Worm (Caenorhabditis elegans): ENCODE results near the gene cal-2.

Gene cal-2

ce11 chrII:9001743-9002222, 41.3 kb downstream of the cal-2 start, which contains the start of gene F44G4.6:
F44G4.6 (minus strand) TSS chrII:9001793.
- TF ChIP-seq ccch-3 (GFP tag; optimal IDR thresholded peaks at IDR 0.05) (no peak), somi-1 (GFP tag; optimal IDR thresholded peaks at IDR 0.05) (no peak), nfyb-1 (GFP tag; IDR thresholded peaks at IDR 0.05) (no peak), ceh-91 (GFP tag; IDR thresholded peaks at IDR 0.05) (no peak), nhr-27 (tag; optimal IDR thresholded peaks at IDR 0.05) (no peak), unc-62 (GFP tag; optimal IDR thresholded peaks at IDR 0.05) (no peak), Y95B8A.8 (GFP tag; IDR thresholded peaks at IDR 0.05) (no peak), snpc-1.3 (tag; optimal IDR thresholded peaks at IDR 0.05; ENCODE audit: insufficient read depth) (no peak), F33H1.4 (GFP tag; IDR thresholded peaks at IDR 0.05) (no peak), Y67H2A.10 (GFP tag; conservative IDR thresholded peaks at IDR 0.05) (no peak), egrh-3 (GFP tag; IDR thresholded peaks at IDR 0.05) (no peak), attf-3 (GFP tag; conservative IDR thresholded peaks at IDR 0.05) (no peak), ztf-28 (GFP tag; IDR thresholded peaks at IDR 0.05) (no peak), bed-2 (GFP tag; IDR thresholded peaks at IDR 0.05) (no peak), B0336.3 (GFP tag; IDR thresholded peaks at IDR 0.05) (no peak), zim-3 (tag; optimal IDR thresholded peaks at IDR 0.05) (no peak), C06A6.2 (GFP tag; conservative IDR thresholded peaks at IDR 0.05) (no peak), F57A8.1 (GFP tag; optimal IDR thresholded peaks at IDR 0.05) (no peak), madf-3 (GFP tag; IDR thresholded peaks at IDR 0.05) (no peak), nhr-179 (tag; optimal IDR thresholded peaks at IDR 0.05) (no peak)

- TF ChIP-seq F23B12.7 (tag; optimal IDR thresholded peaks at IDR 0.05; ENCODE audit: insufficient read depth): no peak
- TF ChIP-seq attf-6 (GFP tag; IDR thresholded peaks at IDR 0.05): no peak
- TF ChIP-seq rec-8 (tag; optimal IDR thresholded peaks at IDR 0.05): no peak
- no peak for TF ChIP-seq efl-1 (GFP tag; optimal IDR thresholded peaks at IDR 0.05)
- TF ChIP-seq K11D2.4 (GFP tag; IDR thresholded peaks at IDR 0.05): no peak
- no peak for TF ChIP-seq C17E4.6 (GFP tag; IDR thresholded peaks at IDR 0.05)
- no peak for TF ChIP-seq lir-1 (GFP tag; conservative IDR thresholded peaks at IDR 0.05)
- TF ChIP-seq hmg-20 (GFP tag; IDR thresholded peaks at IDR 0.05): no peak
- TF ChIP-seq mel-28 (tag; optimal IDR thresholded peaks at IDR 0.05; ENCODE audit: borderline replicate concordance): no peak
- TF ChIP-seq ekl-4 (GFP tag; IDR thresholded peaks at IDR 0.05): no peak
- TF ChIP-seq F52B5.7 (tag; optimal IDR thresholded peaks at IDR 0.05): no peak
- no peak for TF ChIP-seq fkh-3 (tag; optimal IDR thresholded peaks at IDR 0.05)
Observed at ce11 chrII:9005067-9005466, 44.6 kb downstream of the cal-2 start, which contains the start of gene F44G4.7. F44G4.7 (minus strand) TSS chrII:9005167.

ce11 chrII:9007741-9008140, 47.2 kb downstream of the cal-2 start:
- TF ChIP-seq zfh-2 (GFP tag; conservative IDR thresholded peaks at IDR 0.05) (peak; percentile 84), ztf-18 (tag; optimal IDR thresholded peaks at IDR 0.05) (no peak), mcd-1 (GFP tag; IDR thresholded peaks at IDR 0.05) (0 out of 2 replicates have a peak, but pooled peaks have one; percentile 17), mes-4 (tag; optimal IDR thresholded peaks at IDR 0.05) (no peak), egrh-3 (GFP tag; IDR thresholded peaks at IDR 0.05) (peak; percentile 58; the same call in 1 of the 2 replicates)

All from whole organism, young adult.